Fruit fly (Drosophila melanogaster): ENCODE measurements around the gene CG12541.

CG12541 gene

dm6 chrX:7004101-7004700 lies 61.7 kb downstream of the CG12541 start (continued):
- TF ChIP-seq CG6254 (GFP tag; optimal IDR thresholded peaks at IDR 0.05) = peak; percentile 83
- peak; percentile 73 for TF ChIP-seq CG1647 (GFP tag; optimal IDR thresholded peaks at IDR 0.05)
- peak; percentile 79 for TF ChIP-seq unpg (GFP tag; optimal IDR thresholded peaks at IDR 0.05)
- TF ChIP-seq CG3163 (GFP tag; optimal IDR thresholded peaks at IDR 0.05) = peak; percentile 74
- TF ChIP-seq jigr1 (GFP tag; IDR thresholded peaks at IDR 0.05) = no peak
- TF ChIP-seq Sin3A (optimal IDR thresholded peaks at IDR 0.05) = no peak
- TF ChIP-seq toy (GFP tag; IDR thresholded peaks at IDR 0.05) = peak; percentile 49; the same call in 1 of the 2 replicates
- TF ChIP-seq nerfin-2 (GFP tag; IDR thresholded peaks at IDR 0.05; ENCODE audit: partially characterized antibody) = no peak
- peak; percentile 74 for TF ChIP-seq Meics (GFP tag; optimal IDR thresholded peaks at IDR 0.05)
- peak; percentile 60 for TF ChIP-seq Xbp1 (GFP tag; optimal IDR thresholded peaks at IDR 0.05)
- no peak for TF ChIP-seq CG13894 (tag; optimal IDR thresholded peaks at IDR 0.05)
- TF ChIP-seq oc (tag; optimal IDR thresholded peaks at IDR 0.05) = peak; percentile 72
- TF ChIP-seq wdn (GFP tag; IDR thresholded peaks at IDR 0.05) = peak; percentile 67
- peak; percentile 57; the same call in 1 of the 2 replicates for TF ChIP-seq stc (GFP tag; IDR thresholded peaks at IDR 0.05)
- peak; percentile 99 for TF ChIP-seq kni (GFP tag; optimal IDR thresholded peaks at IDR 0.05)
- TF ChIP-seq dan (GFP tag; IDR thresholded peaks at IDR 0.05) = no peak
- TF ChIP-seq gro (GFP tag; optimal IDR thresholded peaks at IDR 0.05) = peak; percentile 30
- TF ChIP-seq h (optimal IDR thresholded peaks at IDR 0.05) = no peak
- peak; percentile 67; the same call in 1 of the 2 replicates for TF ChIP-seq ranshi (GFP tag; IDR thresholded peaks at IDR 0.05)
- peak; percentile 25 for TF ChIP-seq zfh2 (GFP tag; optimal IDR thresholded peaks at IDR 0.05)
- peak; percentile 46 for TF ChIP-seq Sox102F (GFP tag; optimal IDR thresholded peaks at IDR 0.05)
- TF ChIP-seq CG4730 (GFP tag; IDR thresholded peaks at IDR 0.05) = peak; percentile 59
- peak; percentile 61 for TF ChIP-seq CG9609 (GFP tag; optimal IDR thresholded peaks at IDR 0.05)
- peak; percentile 94 for TF ChIP-seq CG9727 (GFP tag; optimal IDR thresholded peaks at IDR 0.05)
- 0 out of 2 replicates have a peak, but pooled peaks have one; percentile 42 for TF ChIP-seq CG16779 (GFP tag; IDR thresholded peaks at IDR 0.05)
- TF ChIP-seq cas (GFP tag; IDR thresholded peaks at IDR 0.05) = peak; percentile 40; the same call in 1 of the 2 replicates
- peak; percentile 64 for TF ChIP-seq Rfx (GFP tag; IDR thresholded peaks at IDR 0.05)
- TF ChIP-seq CG6175 (GFP tag; IDR thresholded peaks at IDR 0.05) = 0 out of 3 replicates have a peak, but pooled peaks have one; percentile 32
- TF ChIP-seq CG11456 (GFP tag; IDR thresholded peaks at IDR 0.05) = peak; percentile 81
- peak; percentile 68 for TF ChIP-seq sens-2 (GFP tag; IDR thresholded peaks at IDR 0.05)
- TF ChIP-seq CG43689 (GFP tag; IDR thresholded peaks at IDR 0.05) = no peak
- peak; percentile 81 for TF ChIP-seq CG15011 (GFP tag; optimal IDR thresholded peaks at IDR 0.05)
- TF ChIP-seq HLH4C (GFP tag; IDR thresholded peaks at IDR 0.05; ENCODE audit: partially characterized antibody) = no peak
- TF ChIP-seq CG10147 (GFP tag; optimal IDR thresholded peaks at IDR 0.05) = peak; percentile 41
- no peak for TF ChIP-seq gfzf (GFP tag; optimal IDR thresholded peaks at IDR 0.05)
- TF ChIP-seq CG4707 (GFP tag; optimal IDR thresholded peaks at IDR 0.05) = peak; percentile 79
- TF ChIP-seq Scr (GFP tag; IDR thresholded peaks at IDR 0.05; ENCODE audit: partially characterized antibody) = no peak
- peak; percentile 88 for TF ChIP-seq tio (GFP tag; optimal IDR thresholded peaks at IDR 0.05)
- TF ChIP-seq CG1603 (tag; optimal IDR thresholded peaks at IDR 0.05) = peak; percentile 90
- peak; percentile 23 to 69 for TF ChIP-seq insv (GFP tag; optimal IDR thresholded peaks at IDR 0.05)
- peak; percentile 72 for TF ChIP-seq Optix (GFP tag; IDR thresholded peaks at IDR 0.05)
- peak; percentile 67 for TF ChIP-seq CG13296 (GFP tag; optimal IDR thresholded peaks at IDR 0.05)
- TF ChIP-seq Spps (tag; optimal IDR thresholded peaks at IDR 0.05) = peak; percentile 86
- peak; percentile 67 for TF ChIP-seq scrt (GFP tag; optimal IDR thresholded peaks at IDR 0.05)
- peak; percentile 86 for TF ChIP-seq sob (GFP tag; IDR thresholded peaks at IDR 0.05)
- peak; percentile 65 for TF ChIP-seq CG8281 (tag; optimal IDR thresholded peaks at IDR 0.05)
- TF ChIP-seq bab2 (GFP tag; optimal IDR thresholded peaks at IDR 0.05) = peak; percentile 90
- TF ChIP-seq Dbx (GFP tag; IDR thresholded peaks at IDR 0.05) = peak; percentile 61; the same call in 1 of the 3 replicates
- peak; percentile 35; the same call in 1 of the 3 replicates for TF ChIP-seq croc (GFP tag; conservative IDR thresholded peaks at IDR 0.05)
- TF ChIP-seq trem (tag; optimal IDR thresholded peaks at IDR 0.05) = peak; percentile 74

Data from whole organism, embryonic.